Worm (Caenorhabditis elegans): ENCODE results near the gene nol-56.

DNA sequence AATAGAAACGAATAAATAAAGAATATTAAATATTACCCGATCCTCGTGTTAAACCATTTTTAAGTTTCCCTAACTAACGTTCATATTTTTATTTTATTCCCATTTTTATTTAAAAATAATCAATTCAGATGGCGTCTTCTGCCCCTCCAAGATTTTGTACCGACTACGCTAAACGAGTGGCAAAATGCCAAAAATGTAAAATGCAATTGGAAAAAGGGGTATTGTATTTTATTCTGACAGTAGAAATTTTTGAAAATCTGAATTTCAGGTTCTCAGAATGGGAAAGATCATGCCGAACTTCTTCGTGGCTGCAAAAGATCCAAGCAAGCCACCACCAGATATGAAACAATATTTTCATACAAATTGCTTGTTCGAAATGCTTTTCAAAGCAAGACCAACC is 9.9 kb downstream of the nol-56 start, which contains the start of gene K07C5.3:
- no peak for TF ChIP-seq dpl-1 (GFP tag; optimal IDR thresholded peaks at IDR 0.05)
- TF ChIP-seq unc-62 (GFP tag; optimal IDR thresholded peaks at IDR 0.05 in 1 of 2) = no peak
- TF ChIP-seq unc-62 (tag; optimal IDR thresholded peaks at IDR 0.05) = no peak
- TF ChIP-seq nhr-25 (tag; optimal IDR thresholded peaks at IDR 0.05; ENCODE audit: borderline replicate concordance, insufficient read depth) = no peak
- TF ChIP-seq fos-1 (tag; optimal IDR thresholded peaks at IDR 0.05) = no peak
- no peak for TF ChIP-seq snpc-4 (tag; optimal IDR thresholded peaks at IDR 0.05)
- TF ChIP-seq skn-1 (tag; optimal IDR thresholded peaks at IDR 0.05) = no peak
- TF ChIP-seq daf-16 (GFP tag; optimal IDR thresholded peaks at IDR 0.05) = no peak
- no peak for TF ChIP-seq daf-16 (tag; optimal IDR thresholded peaks at IDR 0.05)
- TF ChIP-seq nhr-48 (tag; optimal IDR thresholded peaks at IDR 0.05) = no peak
- no peak for TF ChIP-seq pqm-1 (tag; optimal IDR thresholded peaks at IDR 0.05)
- no peak for TF ChIP-seq ama-1 (optimal IDR thresholded peaks at IDR 0.05)
- TF ChIP-seq zip-2 (tag; optimal IDR thresholded peaks at IDR 0.05) = no peak
- TF ChIP-seq ceh-28 (tag; optimal IDR thresholded peaks at IDR 0.05) = no peak
- no peak for TF ChIP-seq pha-4 (GFP tag; IDR thresholded peaks at IDR 0.05)
- TF ChIP-seq pha-4 (tag; optimal IDR thresholded peaks at IDR 0.05) = no peak

Data from whole organism, L4 larva.